Fruit fly (Drosophila melanogaster): ENCODE data around the gene CG32277.
A peak's percentile ranks its signal among the peaks of the same experiment; 100 is the strongest.

CG32277 gene

DNA sequence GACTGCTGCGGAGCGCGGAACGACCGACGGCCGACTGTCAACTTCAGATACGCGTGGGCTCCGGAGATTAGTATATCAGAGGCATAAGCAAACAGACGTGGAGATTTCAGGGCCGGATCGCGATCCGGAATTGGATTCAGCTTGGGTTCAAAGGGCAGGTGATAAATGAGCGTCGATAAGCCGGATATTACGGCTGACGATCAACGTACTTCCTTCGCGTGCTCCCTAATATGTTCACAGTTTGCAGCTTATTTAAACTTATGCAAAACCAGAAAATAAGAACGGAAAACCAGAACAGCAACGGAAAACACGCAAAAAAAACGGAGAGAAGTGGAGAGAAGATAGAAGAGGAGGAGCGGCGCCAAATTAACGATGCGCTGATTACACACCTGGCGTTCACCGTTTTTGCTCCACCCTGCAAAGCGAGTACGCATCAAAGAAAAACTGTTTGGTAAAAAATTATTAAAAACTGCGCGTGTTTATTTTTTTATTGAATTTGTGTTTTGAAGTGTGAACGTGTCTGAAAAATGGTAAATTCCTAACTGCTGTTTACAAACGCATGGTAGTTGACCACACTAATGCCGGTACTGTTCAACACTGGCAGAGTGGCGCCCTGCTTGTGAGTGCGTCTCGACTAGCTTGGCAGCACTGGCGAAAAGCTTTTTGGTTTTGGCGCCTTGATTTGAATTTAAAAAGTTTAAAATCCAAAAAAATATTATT lies 33.9 kb upstream of the CG32277 start, which contains the start of gene CG17746 (continued):
- no peak for TF ChIP-seq slp2 (GFP tag; optimal IDR thresholded peaks at IDR 0.05)
- peak; percentile 32 for TF ChIP-seq fu2 (GFP tag; optimal IDR thresholded peaks at IDR 0.05)
- no peak for TF ChIP-seq CG2678 (tag; optimal IDR thresholded peaks at IDR 0.05)
- no peak for TF ChIP-seq Eip74EF (GFP tag; optimal IDR thresholded peaks at IDR 0.05)
- TF ChIP-seq NFAT (GFP tag; IDR thresholded peaks at IDR 0.05), result peak; percentile 55; the same call in 1 of the 2 replicates
- peak; percentile 84 for TF ChIP-seq hkb (optimal IDR thresholded peaks at IDR 0.05)
- no peak for TF ChIP-seq hkb (GFP tag; IDR thresholded peaks at IDR 0.05)
- TF ChIP-seq CG14441 (GFP tag; IDR thresholded peaks at IDR 0.05), result no peak
- no peak for TF ChIP-seq CG11085 (GFP tag; IDR thresholded peaks at IDR 0.05)
- peak; percentile 70 for TF ChIP-seq pho (GFP tag; optimal IDR thresholded peaks at IDR 0.05)
- peak; percentile 50 for TF ChIP-seq CG12744 (GFP tag; optimal IDR thresholded peaks at IDR 0.05)
- TF ChIP-seq unpg (GFP tag; optimal IDR thresholded peaks at IDR 0.05), result no peak
- no peak for TF ChIP-seq sc (optimal IDR thresholded peaks at IDR 0.05)
- TF ChIP-seq sc (GFP tag; optimal IDR thresholded peaks at IDR 0.05), result no peak
- TF ChIP-seq CoRest (tag; optimal IDR thresholded peaks at IDR 0.05), result peak; percentile 60
- TF ChIP-seq CG33557 (GFP tag; optimal IDR thresholded peaks at IDR 0.05), result no peak
- no peak for TF ChIP-seq Atf-2 (GFP tag; optimal IDR thresholded peaks at IDR 0.05)
- no peak for TF ChIP-seq cad (GFP tag; optimal IDR thresholded peaks at IDR 0.05)
- TF ChIP-seq CG10462 (GFP tag; optimal IDR thresholded peaks at IDR 0.05), result no peak
- TF ChIP-seq cwo (GFP tag; optimal IDR thresholded peaks at IDR 0.05), result no peak
- peak; percentile 99 for TF ChIP-seq Dp (GFP tag; optimal IDR thresholded peaks at IDR 0.05)
- TF ChIP-seq Nf-YB (GFP tag; optimal IDR thresholded peaks at IDR 0.05), result no peak
- no peak for TF ChIP-seq mld (GFP tag; IDR thresholded peaks at IDR 0.05; ENCODE audit: partially characterized antibody)
- TF ChIP-seq al (GFP tag; IDR thresholded peaks at IDR 0.05), result no peak
- TF ChIP-seq CG7745 (tag; optimal IDR thresholded peaks at IDR 0.05), result no peak
- TF ChIP-seq Dref (GFP tag; IDR thresholded peaks at IDR 0.05), result peak; percentile 45; the same call in 1 of the 2 replicates
- no peak for TF ChIP-seq CG15696 (tag; optimal IDR thresholded peaks at IDR 0.05)
- peak; percentile 80 for TF ChIP-seq MBD-R2 (GFP tag; IDR thresholded peaks at IDR 0.05)
- no peak for TF ChIP-seq corto (GFP tag; optimal IDR thresholded peaks at IDR 0.05)
- TF ChIP-seq CG7556 (GFP tag; optimal IDR thresholded peaks at IDR 0.05), result no peak
- no peak for TF ChIP-seq ac (GFP tag; optimal IDR thresholded peaks at IDR 0.05)
- peak; percentile 0 for TF ChIP-seq ind (GFP tag; optimal IDR thresholded peaks at IDR 0.05)
- no peak for TF ChIP-seq crc (GFP tag; optimal IDR thresholded peaks at IDR 0.05)
- TF ChIP-seq gcm (GFP tag; optimal IDR thresholded peaks at IDR 0.05), result no peak
- TF ChIP-seq CG17359 (tag; optimal IDR thresholded peaks at IDR 0.05), result peak; percentile 21
- no peak for TF ChIP-seq CG10431 (GFP tag; optimal IDR thresholded peaks at IDR 0.05)
- TF ChIP-seq CG7271 (tag; optimal IDR thresholded peaks at IDR 0.05), result no peak
- no peak for TF ChIP-seq CG9215 (GFP tag; IDR thresholded peaks at IDR 0.05)
- TF ChIP-seq inv (GFP tag; IDR thresholded peaks at IDR 0.05; ENCODE audit: partially characterized antibody), result no peak
- TF ChIP-seq CG18764 (GFP tag; optimal IDR thresholded peaks at IDR 0.05), result no peak
- no peak for TF ChIP-seq CG15269 (tag; optimal IDR thresholded peaks at IDR 0.05)
- TF ChIP-seq wor (GFP tag; IDR thresholded peaks at IDR 0.05), result no peak
- TF ChIP-seq bigmax (GFP tag; optimal IDR thresholded peaks at IDR 0.05), result no peak
- TF ChIP-seq CG32767 (GFP tag; IDR thresholded peaks at IDR 0.05), result no peak
- TF ChIP-seq CG11560 (tag; IDR thresholded peaks at IDR 0.05), result no peak
- peak; percentile 67 for TF ChIP-seq B-H2 (GFP tag; optimal IDR thresholded peaks at IDR 0.05)
- TF ChIP-seq bowl (GFP tag; IDR thresholded peaks at IDR 0.05), result no peak
- TF ChIP-seq CG4360 (GFP tag; IDR thresholded peaks at IDR 0.05), result no peak
- TF ChIP-seq rib (GFP tag; IDR thresholded peaks at IDR 0.05), result no peak
- no peak for TF ChIP-seq CG8478 (optimal IDR thresholded peaks at IDR 0.05)
- no peak for TF ChIP-seq CG5245 (GFP tag; optimal IDR thresholded peaks at IDR 0.05)

Measured in whole organism, embryonic.